Worm (Caenorhabditis elegans): Measurements from ENCODE around the gene zhp-4.
A peak's percentile ranks its signal among the peaks of the same experiment; 100 is the strongest.

The zhp-4 gene

DNA sequence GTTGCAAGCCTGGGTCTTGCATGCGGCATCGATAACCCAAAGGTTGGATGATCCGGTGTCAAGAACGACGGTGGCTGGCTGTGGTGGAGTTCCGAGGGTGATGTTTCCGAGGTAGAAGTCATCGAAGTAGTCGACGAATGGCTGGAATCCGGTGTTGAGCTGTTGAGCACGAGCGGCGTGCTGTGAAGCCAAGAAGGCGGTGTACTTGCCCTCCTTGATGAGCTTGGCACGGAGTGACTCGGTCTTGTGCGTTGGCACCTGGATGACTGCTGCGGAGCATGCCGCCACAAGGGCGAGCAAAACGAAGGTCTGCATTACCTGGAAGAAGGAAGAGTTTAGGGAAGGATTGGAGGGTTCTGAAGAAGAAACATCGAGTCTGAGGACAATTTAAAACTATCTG is 51.1 kb downstream of the zhp-4 start, which contains the start of gene asp-1:
Gene asp-1, minus strand, starts transcription at position 315 of the 400 bp plus-strand sequence.
- peak; percentile 68; the same call in 1 of the 2 replicates for TF ChIP-seq F44E2.7 (GFP tag; IDR thresholded peaks at IDR 0.05)
- TF ChIP-seq ces-1 (GFP tag; optimal IDR thresholded peaks at IDR 0.05) = no peak
- peak; percentile 7; the same call in 1 of the 2 replicates for TF ChIP-seq dmd-6 (GFP tag; IDR thresholded peaks at IDR 0.05)
- TF ChIP-seq php-3 (GFP tag; IDR thresholded peaks at IDR 0.05) = 0 out of 2 replicates have a peak, but pooled peaks have one; percentile 25
- peak; percentile 49; the same call in 1 of the 2 replicates for TF ChIP-seq set-16 (GFP tag; IDR thresholded peaks at IDR 0.05)
- TF ChIP-seq arid-1 (GFP tag; conservative IDR thresholded peaks at IDR 0.05) = peak; percentile 63; the same call in 1 of the 2 replicates
- TF ChIP-seq daf-12 (tag; optimal IDR thresholded peaks at IDR 0.05) = no peak
- peak; percentile 69 for TF ChIP-seq egl-43 (GFP tag; IDR thresholded peaks at IDR 0.05)
- TF ChIP-seq spr-1 (tag; optimal IDR thresholded peaks at IDR 0.05) = peak; percentile 24
- no peak for TF ChIP-seq tra-1 (GFP tag; IDR thresholded peaks at IDR 0.05)
- TF ChIP-seq sdz-12 (GFP tag; optimal IDR thresholded peaks at IDR 0.05) = no peak
- no peak for TF ChIP-seq zip-11 (GFP tag; IDR thresholded peaks at IDR 0.05)
- TF ChIP-seq lin-13 (GFP tag; optimal IDR thresholded peaks at IDR 0.05) = peak; percentile 41
- peak; percentile 26 for TF ChIP-seq mxl-3 (GFP tag; optimal IDR thresholded peaks at IDR 0.05)
- no peak for TF ChIP-seq zag-1 (tag; optimal IDR thresholded peaks at IDR 0.05)
- peak in 1 of 2 experiments; percentile 75 for TF ChIP-seq unc-62 (GFP tag; optimal IDR thresholded peaks at IDR 0.05 in 1 of 2)
- no peak for TF ChIP-seq unc-62 (tag; optimal IDR thresholded peaks at IDR 0.05)

DNA sequence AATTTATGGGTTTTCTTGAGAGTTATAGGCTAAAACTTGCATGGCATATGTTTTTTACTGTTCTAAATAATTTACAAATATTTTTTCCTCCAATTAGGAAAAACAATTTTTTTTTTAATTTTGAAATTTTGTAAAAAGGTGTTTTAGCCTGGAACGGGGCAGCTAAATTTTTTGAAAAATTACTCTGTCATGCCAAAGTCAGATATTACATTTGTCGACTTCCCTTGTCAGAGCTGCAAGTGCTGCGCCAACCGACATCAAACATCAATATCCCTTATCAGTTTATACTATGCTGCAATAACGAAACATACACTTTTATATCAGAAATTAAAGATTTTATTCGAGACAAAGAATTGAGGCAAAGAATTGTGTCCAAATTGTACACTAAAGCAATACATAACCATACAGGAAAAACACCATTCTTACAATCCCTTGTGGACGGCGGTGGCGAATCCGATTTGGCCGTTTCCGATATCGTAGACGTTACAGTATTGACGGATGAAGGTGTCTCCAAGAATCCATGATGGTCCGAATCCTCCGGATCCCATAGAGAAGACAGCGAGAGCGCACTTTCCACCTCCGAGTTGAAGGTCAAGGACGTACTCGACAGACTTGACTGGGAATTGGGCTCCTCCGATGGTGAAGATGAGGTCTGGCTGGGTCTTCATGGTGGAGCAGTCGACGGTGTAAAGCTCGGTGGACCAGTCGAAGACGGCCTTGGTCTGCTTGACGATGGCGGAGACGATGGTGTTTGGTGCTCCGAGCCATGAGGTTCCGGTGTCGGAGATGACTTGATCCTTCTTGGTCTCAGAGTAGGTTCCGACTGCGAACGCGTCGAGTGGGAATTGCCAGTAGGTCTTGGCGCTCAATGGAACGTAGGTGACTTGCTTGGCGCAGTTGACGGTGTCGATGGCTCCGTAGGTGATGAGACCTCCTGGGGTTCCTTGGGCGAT is 52.2 kb downstream of the zhp-4 start:
- TF ChIP-seq hmg-1.1 (GFP tag; IDR thresholded peaks at IDR 0.05) (no peak), Y5F2A.4 (GFP tag; optimal IDR thresholded peaks at IDR 0.05) (no peak), nhr-102 (tag; optimal IDR thresholded peaks at IDR 0.05) (peak; percentile 22), daf-16 (GFP tag; optimal IDR thresholded peaks at IDR 0.05) (no peak), daf-16 (tag; optimal IDR thresholded peaks at IDR 0.05) (peak; percentile 84), aha-1 (tag) (peak; percentile 91), nhr-77 (tag; optimal IDR thresholded peaks at IDR 0.05) (peak; percentile 29), hlh-11 (tag; optimal IDR thresholded peaks at IDR 0.05) (peak; percentile 46), dve-1 (tag; optimal IDR thresholded peaks at IDR 0.05; ENCODE audit: insufficient read depth) (peak; percentile 80), set-16 (GFP tag; IDR thresholded peaks at IDR 0.05) (peak; percentile 80), mdt-29 (GFP tag; IDR thresholded peaks at IDR 0.05) (no peak), T26A8.4 (GFP tag; IDR thresholded peaks at IDR 0.05) (peak; percentile 34; the same call in 1 of the 2 replicates), pqm-1 (tag; optimal IDR thresholded peaks at IDR 0.05) (peak; percentile 26), ZK546.5 (tag; optimal IDR thresholded peaks at IDR 0.05) (no peak), ama-1 (optimal IDR thresholded peaks at IDR 0.05) (no peak), lin-1 (GFP tag; IDR thresholded peaks at IDR 0.05) (no peak), mes-2 (tag; optimal IDR thresholded peaks at IDR 0.05; ENCODE audit: poor library complexity, severe bottlenecking) (peak; percentile 61), F49E8.2 (tag; optimal IDR thresholded peaks at IDR 0.05; ENCODE audit: borderline replicate concordance) (no peak), aly-2 (tag; optimal IDR thresholded peaks at IDR 0.05) (peak; percentile 96), unc-39 (tag; optimal IDR thresholded peaks at IDR 0.05) (no peak), dmd-6 (GFP tag; IDR thresholded peaks at IDR 0.05) (peak; percentile 29; the same call in 1 of the 2 replicates), ztf-11 (tag; optimal IDR thresholded peaks at IDR 0.05) (no peak), unc-62 (GFP tag; optimal IDR thresholded peaks at IDR 0.05 in 1 of 2) (peak in 1 of 2 experiments; percentile 59), unc-62 (tag; optimal IDR thresholded peaks at IDR 0.05) (no peak), snpc-1.2 (GFP tag; IDR thresholded peaks at IDR 0.05) (no peak), gei-8 (GFP tag; optimal IDR thresholded peaks at IDR 0.05) (no peak), snpc-4 (tag; optimal IDR thresholded peaks at IDR 0.05) (no peak), mep-1 (tag; optimal IDR thresholded peaks at IDR 0.05) (peak; percentile 11), zfp-3 (GFP tag; conservative IDR thresholded peaks at IDR 0.05) (peak; percentile 83; the same call in 1 of the 2 replicates), madf-5 (GFP tag; IDR thresholded peaks at IDR 0.05) (no peak), nhr-111 (GFP tag; optimal IDR thresholded peaks at IDR 0.05) (no peak), ceh-82 (tag; optimal IDR thresholded peaks at IDR 0.05) (no peak), pha-4 (GFP tag; IDR thresholded peaks at IDR 0.05) (peak; percentile 35; the same call in 1 of the 2 replicates), pha-4 (tag; optimal IDR thresholded peaks at IDR 0.05) (no peak)

Measured in whole organism, L4 larva.